Worm (Caenorhabditis elegans) whole organism, L3 larva: Measurements from ENCODE around the gene ugt-58.

Experiments
- R02D3.7 ChIP-seq: fragments of 150-350 bp; optimal IDR thresholded peaks from 2 replicates; lab custom pipeline; 2014; ENCODE audit warnings: missing biosample characterization, missing genetic modification characterization
- ZK546.5 ChIP-seq: sonication (generic microtip); optimal IDR thresholded peaks from 2 replicates; lab custom pipeline; 2017; ENCODE audit warnings: missing biosample characterization, missing genetic modification characterization
- aly-2 ChIP-seq: fragments of 150-350 bp; optimal IDR thresholded peaks from 2 replicates; lab custom pipeline; 2014; ENCODE audit warnings: missing biosample characterization, missing genetic modification characterization
- ama-1 ChIP-seq: fragments of 150-350 bp; optimal IDR thresholded peaks from 2 replicates; lab custom pipeline; 2018
- ceh-16 ChIP-seq: sonication (generic microtip); optimal IDR thresholded peaks from 2 replicates; lab custom pipeline; 2017; ENCODE audit warnings: missing biosample characterization, missing genetic modification characterization
- ceh-82 ChIP-seq: fragments of 150-350 bp; optimal IDR thresholded peaks from 2 replicates; lab custom pipeline; 2014; ENCODE audit warnings: missing biosample characterization, missing genetic modification characterization
- ceh-9 ChIP-seq: sonication (generic microtip); optimal IDR thresholded peaks from 2 replicates; lab custom pipeline; 2018; ENCODE audit warnings: missing biosample characterization, missing genetic modification characterization
- daf-12 ChIP-seq: fragments of 150-350 bp; optimal IDR thresholded peaks from 2 replicates; lab custom pipeline; 2014; ENCODE audit warnings: missing biosample characterization, missing genetic modification reagents, missing genetic modification characterization
- egl-27 ChIP-seq: sonication (generic microtip); optimal IDR thresholded peaks from 4 replicates; lab custom pipeline; 2017; ENCODE audit warnings: missing biosample characterization, missing genetic modification reagents, missing genetic modification characterization
- egl-5 ChIP-seq: fragments of 150-350 bp; optimal IDR thresholded peaks from 2 replicates; lab custom pipeline; 2017; ENCODE audit warnings: missing biosample characterization, missing genetic modification reagents, missing genetic modification characterization, inconsistent platforms
- elt-1 ChIP-seq: fragments of 150-350 bp; optimal IDR thresholded peaks from 2 replicates; lab custom pipeline; 2014; ENCODE audit warnings: missing biosample characterization, missing genetic modification characterization
- elt-2 ChIP-seq: sonication (generic microtip); optimal IDR thresholded peaks from 2 replicates; lab custom pipeline; 2016; ENCODE audit warnings: missing genetic modification reagents, mild to moderate bottlenecking, missing genetic modification characterization, missing compliant biosample characterization
- elt-3 ChIP-seq, 3 experiments: fragments of 150-350 bp in 1 of 3; sonication (generic microtip) in 2 of 3; optimal IDR thresholded peaks; 2 replicates in 2 of 3; 4 replicates in 1 of 3; lab custom pipeline; 2014 to 2017; ENCODE audit warnings: missing biosample characterization in 3 of 3, missing genetic modification characterization in 3 of 3
- eor-1 ChIP-seq, 2 experiments: fragments of 150-350 bp; optimal IDR thresholded peaks; 2 replicates each; lab custom pipeline; 2014 to 2018; ENCODE audit warnings: missing biosample characterization in 2 of 2, missing genetic modification characterization in 2 of 2
- fkh-10 ChIP-seq: sonication (generic microtip); optimal IDR thresholded peaks from 2 replicates; lab custom pipeline; 2017; ENCODE audit warnings: missing biosample characterization, missing genetic modification reagents, missing genetic modification characterization
- fkh-2 ChIP-seq: fragments of 150-350 bp; optimal IDR thresholded peaks from 2 replicates; lab custom pipeline; 2014; ENCODE audit warnings: missing biosample characterization, missing genetic modification reagents, missing genetic modification characterization
- fos-1 ChIP-seq: fragments of 150-350 bp; optimal IDR thresholded peaks from 2 replicates; lab custom pipeline; 2014; ENCODE audit warnings: missing biosample characterization, missing genetic modification characterization
- hmg-11 ChIP-seq: sonication (generic microtip); optimal IDR thresholded peaks from 2 replicates; lab custom pipeline; 2016; ENCODE audit warnings: missing genetic modification characterization, missing compliant biosample characterization
- lin-15B ChIP-seq: fragments of 150-350 bp; optimal IDR thresholded peaks from 2 replicates; lab custom pipeline; 2014; ENCODE audit warnings: missing biosample characterization, missing genetic modification characterization
- lin-39 ChIP-seq: fragments of 150-350 bp; optimal IDR thresholded peaks from 2 replicates; lab custom pipeline; 2018; ENCODE audit warnings: missing biosample characterization, missing genetic modification reagents, missing genetic modification characterization
- lsy-12 ChIP-seq: sonication (generic microtip); optimal IDR thresholded peaks from 2 replicates; lab custom pipeline; 2016; ENCODE audit warnings: mild to moderate bottlenecking, missing genetic modification characterization, missing compliant biosample characterization
- mdl-1 ChIP-seq: fragments of 150-350 bp; optimal IDR thresholded peaks from 2 replicates; lab custom pipeline; 2014; ENCODE audit warnings: missing biosample characterization, missing genetic modification characterization
- mml-1 ChIP-seq: fragments of 150-350 bp; sonication (generic microtip); optimal IDR thresholded peaks from 3 replicates; lab custom pipeline; 2014; ENCODE audit warnings: missing biosample characterization, missing genetic modification characterization
- nfya-1 ChIP-seq: sonication (generic microtip); optimal IDR thresholded peaks from 2 replicates; lab custom pipeline; 2017; ENCODE audit warnings: missing genetic modification characterization, mild to moderate bottlenecking, missing compliant biosample characterization, antibody characterized with exemption, moderate library complexity; ENCODE audit not compliant: insufficient read depth
- nhr-11 ChIP-seq: fragments of 150-350 bp; optimal IDR thresholded peaks from 2 replicates; lab custom pipeline; 2014; ENCODE audit warnings: missing biosample characterization, missing genetic modification characterization
- nhr-12 ChIP-seq: fragments of 150-350 bp; optimal IDR thresholded peaks from 2 replicates; lab custom pipeline; 2014; ENCODE audit warnings: missing biosample characterization, missing genetic modification characterization
- nhr-23 ChIP-seq: fragments of 150-350 bp; optimal IDR thresholded peaks from 2 replicates; lab custom pipeline; 2014; ENCODE audit warnings: missing biosample characterization, missing genetic modification reagents, missing genetic modification characterization
- nhr-237 ChIP-seq: fragments of 150-350 bp; optimal IDR thresholded peaks from 2 replicates; lab custom pipeline; 2014; ENCODE audit warnings: missing biosample characterization, missing genetic modification characterization
- nhr-25 ChIP-seq: sonication (generic microtip); optimal IDR thresholded peaks from 2 replicates; lab custom pipeline; 2017; ENCODE audit warnings: missing biosample characterization, missing genetic modification characterization
- nhr-28 ChIP-seq: fragments of 150-350 bp; optimal IDR thresholded peaks from 2 replicates; lab custom pipeline; 2014; ENCODE audit warnings: missing biosample characterization, missing genetic modification characterization
- nhr-43 ChIP-seq: sonication (generic microtip); optimal IDR thresholded peaks from 2 replicates; lab custom pipeline; 2016; ENCODE audit warnings: mild to moderate bottlenecking, missing genetic modification characterization, missing compliant biosample characterization; ENCODE audit not compliant: poor library complexity, severe bottlenecking
- nhr-67 ChIP-seq: fragments of 150-350 bp; optimal IDR thresholded peaks from 2 replicates; lab custom pipeline; 2014; ENCODE audit warnings: missing biosample characterization, missing genetic modification characterization
- nhr-76 ChIP-seq: fragments of 150-350 bp; sonication (generic microtip); optimal IDR thresholded peaks from 5 replicates; lab custom pipeline; 2014; ENCODE audit warnings: missing biosample characterization, missing genetic modification characterization
- nhr-77 ChIP-seq: fragments of 150-350 bp; optimal IDR thresholded peaks from 2 replicates; lab custom pipeline; 2014; ENCODE audit warnings: missing biosample characterization, missing genetic modification characterization
- pha-4 ChIP-seq: fragments of 150-350 bp; optimal IDR thresholded peaks from 2 replicates; lab custom pipeline; 2014; ENCODE audit warnings: missing biosample characterization, missing genetic modification reagents, missing genetic modification characterization
- pqm-1 ChIP-seq: fragments of 150-350 bp; optimal IDR thresholded peaks from 2 replicates; lab custom pipeline; 2017; ENCODE audit warnings: missing biosample characterization, missing genetic modification characterization, inconsistent platforms
- sea-2 ChIP-seq: fragments of 150-350 bp; sonication (generic microtip); optimal IDR thresholded peaks from 4 replicates; lab custom pipeline; 2014; ENCODE audit warnings: missing biosample characterization, missing genetic modification reagents, missing genetic modification characterization
- skn-1 ChIP-seq: fragments of 150-350 bp; optimal IDR thresholded peaks from 2 replicates; lab custom pipeline; 2014; ENCODE audit warnings: missing biosample characterization, missing genetic modification characterization
- tbx-2 ChIP-seq: sonication (generic microtip); optimal IDR thresholded peaks from 2 replicates; lab custom pipeline; 2016; ENCODE audit warnings: mild to moderate bottlenecking, missing genetic modification characterization, missing compliant biosample characterization
- unc-39 ChIP-seq: sonication (generic microtip); optimal IDR thresholded peaks from 4 replicates; lab custom pipeline; 2017; ENCODE audit warnings: missing biosample characterization, missing genetic modification characterization
- unc-62 ChIP-seq: fragments of 150-350 bp; sonication (generic microtip); optimal IDR thresholded peaks from 4 replicates; lab custom pipeline; 2014; ENCODE audit warnings: missing biosample characterization, missing genetic modification reagents, missing genetic modification characterization
- ztf-11 ChIP-seq: fragments of 150-350 bp; optimal IDR thresholded peaks from 2 replicates; lab custom pipeline; 2014; ENCODE audit warnings: missing biosample characterization, missing genetic modification characterization
- ztf-4 ChIP-seq: fragments of 150-350 bp; optimal IDR thresholded peaks from 2 replicates; lab custom pipeline; 2014; ENCODE audit warnings: missing biosample characterization, missing genetic modification characterization

The ugt-58 gene

ce11 chrII:9605336-9605735, 18.8 kb upstream of the ugt-58 start, which contains the start of gene nhr-19:
TSS of gene nhr-19 (minus strand) at chrII:9605526.
- TF ChIP-seq skn-1 (tag; lab: Kevin White, UChicago) = no peak
- TF ChIP-seq lin-15B (tag; lab: Kevin White, UChicago) = no peak
- no peak for TF ChIP-seq ceh-9 (tag; lab: Kevin White, UChicago)
- no peak for TF ChIP-seq nhr-67 (tag; lab: Kevin White, UChicago)
- no peak for TF ChIP-seq nhr-23 (tag; lab: Kevin White, UChicago)
- TF ChIP-seq lsy-12 (tag; lab: Kevin White, UChicago) = no peak
- peak; percentile 17 for TF ChIP-seq mdl-1 (tag; lab: Kevin White, UChicago)
- no peak for TF ChIP-seq ztf-11
- no peak for TF ChIP-seq aly-2
- no peak for TF ChIP-seq egl-5 (tag; lab: Kevin White, UChicago)
- TF ChIP-seq pha-4 (tag; lab: Kevin White, UChicago) = peak; percentile 85

- TF ChIP-seq pha-4 (tag; lab: Kevin White, UChicago) (peak; percentile 3), aly-2 (no peak), fkh-2 (tag; lab: Kevin White, UChicago) (no peak), eor-1 (tag; optimal IDR thresholded peaks at IDR 0.05; lab: Kevin White, UChicago) (no peak), tbx-2 (tag; lab: Kevin White, UChicago) (no peak), egl-27 (no peak), elt-3 (tag; optimal IDR thresholded peaks at IDR 0.05; lab: Kevin White, UChicago) (no peak), sea-2 (no peak), nhr-77 (tag; lab: Kevin White, UChicago) (no peak), fkh-10 (GFP tag; lab: Kevin White, UChicago) (no peak), elt-1 (no peak), elt-2 (tag; lab: Kevin White, UChicago) (peak; percentile 24), pqm-1 (tag; lab: Kevin White, UChicago) (peak; percentile 53), nhr-76 (tag; lab: Kevin White, UChicago) (no peak), skn-1 (tag; lab: Kevin White, UChicago) (peak; percentile 18)
Measured at ce11 chrII:9604685-9605084, 18.1 kb upstream of the ugt-58 start.

- TF ChIP-seq egl-5 (tag; lab: Kevin White, UChicago) (no peak), pha-4 (tag; lab: Kevin White, UChicago) (peak; percentile 18), fkh-2 (tag; lab: Kevin White, UChicago) (no peak), nhr-11 (tag; lab: Kevin White, UChicago) (no peak), ama-1 (lab: Kevin White, UChicago) (peak; percentile 35), unc-62 (GFP tag; lab: Kevin White, UChicago) (no peak), sea-2 (no peak), skn-1 (tag; lab: Kevin White, UChicago) (no peak), ceh-82 (tag; lab: Kevin White, UChicago) (no peak), elt-1 (no peak), daf-12 (tag; lab: Kevin White, UChicago) (no peak), mml-1 (tag; lab: Kevin White, UChicago) (no peak), elt-2 (tag; lab: Kevin White, UChicago) (peak; percentile 68), lsy-12 (tag; lab: Kevin White, UChicago) (no peak), lin-39 (tag; lab: Kevin White, UChicago) (peak; percentile 34), hmg-11 (no peak), elt-3 (tag; optimal IDR thresholded peaks at IDR 0.05; lab: Kevin White, UChicago) (no peak), nhr-67 (tag; lab: Kevin White, UChicago) (no peak), nhr-25 (tag; lab: Kevin White, UChicago) (no peak), pqm-1 (tag; lab: Kevin White, UChicago) (peak; percentile 87), nhr-12 (tag; lab: Kevin White, UChicago) (no peak), R02D3.7 (tag; lab: Kevin White, UChicago) (no peak), fkh-10 (GFP tag; lab: Kevin White, UChicago) (no peak), nfya-1 (tag; lab: Kevin White, UChicago) (peak; percentile 3), egl-27 (no peak)
Measured at ce11 chrII:9604063-9604462, 17.5 kb upstream of the ugt-58 start.

- TF ChIP-seq lin-39 (tag; lab: Kevin White, UChicago) (peak; percentile 86), ZK546.5 (tag; lab: Kevin White, UChicago) (no peak), lin-15B (tag; lab: Kevin White, UChicago) (peak; percentile 63), ztf-4 (tag; lab: Kevin White, UChicago) (peak; percentile 75), nfya-1 (tag; lab: Kevin White, UChicago) (peak; percentile 94), ceh-16 (tag; lab: Kevin White, UChicago) (no peak), sea-2 (no peak), hmg-11 (peak; percentile 87), egl-5 (tag; lab: Kevin White, UChicago) (peak; percentile 92), nhr-43 (tag; lab: Kevin White, UChicago) (peak; percentile 97), fkh-2 (tag; lab: Kevin White, UChicago) (peak; percentile 88), fos-1 (no peak), ceh-82 (tag; lab: Kevin White, UChicago) (no peak), R02D3.7 (tag; lab: Kevin White, UChicago) (peak; percentile 52), ztf-11 (no peak), unc-62 (GFP tag; lab: Kevin White, UChicago) (peak; percentile 91), nhr-237 (tag; lab: Kevin White, UChicago) (no peak), unc-39 (tag; lab: Kevin White, UChicago) (no peak), mdl-1 (tag; lab: Kevin White, UChicago) (peak; percentile 100), nhr-67 (tag; lab: Kevin White, UChicago) (no peak), nhr-12 (tag; lab: Kevin White, UChicago) (no peak), nhr-28 (no peak), nhr-11 (tag; lab: Kevin White, UChicago) (peak; percentile 98), pha-4 (tag; lab: Kevin White, UChicago) (peak; percentile 99), skn-1 (tag; lab: Kevin White, UChicago) (peak; percentile 86), nhr-23 (tag; lab: Kevin White, UChicago) (peak; percentile 96), eor-1 (tag; optimal IDR thresholded peaks at IDR 0.05; lab: Kevin White, UChicago) (no peak)
Measured at ce11 chrII:9603419-9603818, 16.8 kb upstream of the ugt-58 start.
